Fruit fly (Drosophila melanogaster) whole organism, embryonic: ENCODE measurements around the gene Nmdar1.

Experiments
- Abd-B ChIP-seq: fragments of 200-800 bp; sonication (Bioruptor generic); optimal IDR thresholded peaks from 2 replicates; lab custom pipeline; 2018; ENCODE audit warnings: missing biosample characterization, mild to moderate bottlenecking, missing genetic modification characterization, moderate library complexity
- BtbVII ChIP-seq: fragments of 200-800 bp; sonication (Bioruptor generic); optimal IDR thresholded peaks from 3 replicates; lab custom pipeline; 2017; ENCODE audit warnings: missing biosample characterization, mild to moderate bottlenecking, missing genetic modification characterization
- CG1024 ChIP-seq: fragments of 200-800 bp; sonication (Bioruptor generic); IDR thresholded peaks from 2 replicates; pipeline ENCODE4 v1.3.6; 2022; ENCODE audit warnings: missing biosample characterization, missing genetic modification characterization
- CG10267 ChIP-seq: fragments of 200-800 bp; sonication (Bioruptor generic); optimal IDR thresholded peaks from 2 replicates; lab custom pipeline; 2018; ENCODE audit warnings: missing biosample characterization, mild to moderate bottlenecking, missing genetic modification characterization, moderate library complexity
- CG11247 ChIP-seq: fragments of 200-800 bp; sonication (Bioruptor generic); IDR thresholded peaks from 2 replicates; pipeline ENCODE4 v1.3.6; 2022; ENCODE audit warnings: missing biosample characterization, missing genetic modification characterization
- CG12942 ChIP-seq: fragments of 200-800 bp; sonication (Bioruptor generic); optimal IDR thresholded peaks from 3 replicates; lab custom pipeline; 2016; ENCODE audit warnings: missing biosample characterization, missing genetic modification characterization
- CG13296 ChIP-seq: fragments of 200-800 bp; sonication (Bioruptor generic); optimal IDR thresholded peaks from 3 replicates; lab custom pipeline; 2018; ENCODE audit warnings: missing biosample characterization, mild to moderate bottlenecking, missing genetic modification characterization
- CG15073 ChIP-seq: fragments of 200-800 bp; sonication (Bioruptor generic); optimal IDR thresholded peaks from 2 replicates; lab custom pipeline; 2016; ENCODE audit warnings: missing biosample characterization, missing genetic modification characterization
- CG15479 ChIP-seq: fragments of 200-800 bp; sonication (Bioruptor generic); optimal IDR thresholded peaks from 3 replicates; lab custom pipeline; 2019; ENCODE audit warnings: missing biosample characterization, mild to moderate bottlenecking, missing genetic modification characterization, moderate library complexity
- CG17361 ChIP-seq: fragments of 200-800 bp; sonication (Bioruptor generic); IDR thresholded peaks from 3 replicates; pipeline ENCODE4 v1.3.6; 2022; ENCODE audit warnings: missing biosample characterization, missing genetic modification characterization
- CG2129 ChIP-seq: fragments of 200-800 bp; sonication (Bioruptor generic); IDR thresholded peaks from 2 replicates; pipeline ENCODE4 v1.3.6; 2022; ENCODE audit warnings: missing biosample characterization, missing genetic modification characterization; ENCODE audit not compliant: partially characterized antibody
- CG2199 ChIP-seq: fragments of 200-800 bp; sonication (Bioruptor generic); IDR thresholded peaks from 3 replicates; pipeline ENCODE4 v1.3.6; 2022; ENCODE audit warnings: missing biosample characterization, missing genetic modification characterization
- CG3281 ChIP-seq: fragments of 200-800 bp; sonication (Bioruptor generic); optimal IDR thresholded peaks from 3 replicates; lab custom pipeline; 2017; ENCODE audit warnings: missing biosample characterization, mild to moderate bottlenecking, missing genetic modification characterization
- CG4424 ChIP-seq: fragments of 200-800 bp; sonication (Bioruptor generic); optimal IDR thresholded peaks from 3 replicates; lab custom pipeline; 2016; ENCODE audit warnings: missing biosample characterization, missing genetic modification characterization
- CG6813 ChIP-seq: fragments of 200-800 bp; sonication (Bioruptor generic); optimal IDR thresholded peaks from 2 replicates; lab custom pipeline; 2017; ENCODE audit warnings: missing biosample characterization, missing genetic modification characterization, mild to moderate bottlenecking, moderate library complexity, missing genetic modification reagents
- CG8478 ChIP-seq: fragments of >200 bp; optimal IDR thresholded peaks from 2 replicates; lab custom pipeline; 2018
- CG8765 ChIP-seq: fragments of 200-800 bp; sonication (Bioruptor generic); IDR thresholded peaks from 2 replicates; pipeline ENCODE4 v1.3.6; 2022; ENCODE audit warnings: missing biosample characterization, missing genetic modification characterization
- Dip2 ChIP-seq: fragments of 200-800 bp; sonication (Bioruptor generic); IDR thresholded peaks from 2 replicates; pipeline ENCODE4 v1.3.6; 2022; ENCODE audit warnings: missing biosample characterization, missing genetic modification characterization
- E2f1 ChIP-seq: fragments of 200-800 bp; sonication (Bioruptor generic); IDR thresholded peaks from 2 replicates; pipeline ENCODE4 v1.3.6; 2022; ENCODE audit warnings: missing biosample characterization, missing genetic modification characterization
- Gug ChIP-seq: fragments of 200-800 bp; sonication (Bioruptor generic); IDR thresholded peaks from 4 replicates; pipeline ENCODE4 v1.3.6; 2022; ENCODE audit warnings: missing biosample characterization, missing genetic modification characterization
- HLH4C ChIP-seq: fragments of 200-800 bp; sonication (Bioruptor generic); IDR thresholded peaks from 3 replicates; pipeline ENCODE4 v1.3.6; 2022; ENCODE audit warnings: missing biosample characterization, missing genetic modification characterization; ENCODE audit not compliant: partially characterized antibody
- Hmr ChIP-seq: fragments of 200-800 bp; sonication (Bioruptor generic); optimal IDR thresholded peaks from 3 replicates; lab custom pipeline; 2017; ENCODE audit warnings: mild to moderate bottlenecking, missing biosample characterization, missing genetic modification reagents, missing genetic modification characterization
- Lim3 ChIP-seq: fragments of 200-800 bp; sonication (Bioruptor generic); IDR thresholded peaks from 2 replicates; pipeline ENCODE4 v1.3.6; 2022; ENCODE audit warnings: missing biosample characterization, missing genetic modification characterization
- Nf-YC ChIP-seq: fragments of 200-800 bp; optimal IDR thresholded peaks from 3 replicates; lab custom pipeline; 2019; ENCODE audit warnings: missing biosample characterization, mild to moderate bottlenecking, missing genetic modification characterization, moderate library complexity
- Sry-δ ChIP-seq: fragments of 200-800 bp; sonication (Bioruptor generic); optimal IDR thresholded peaks from 2 replicates; lab custom pipeline; 2016; ENCODE audit warnings: missing biosample characterization, missing genetic modification characterization
- Tbp ChIP-seq: fragments of >200 bp; optimal IDR thresholded peaks from 2 replicates; lab custom pipeline; 2018; ENCODE audit warnings: missing biosample characterization, missing genetic modification characterization
- az2 ChIP-seq: fragments of 200-800 bp; sonication (Bioruptor generic); optimal IDR thresholded peaks from 3 replicates; lab custom pipeline; 2016; ENCODE audit warnings: missing biosample characterization, missing genetic modification characterization
- cad ChIP-seq: fragments of >200 bp; optimal IDR thresholded peaks from 2 replicates; lab custom pipeline; 2017; ENCODE audit warnings: missing biosample characterization, missing genetic modification characterization
- cas ChIP-seq: fragments of 200-800 bp; sonication (Bioruptor generic); IDR thresholded peaks from 2 replicates; pipeline ENCODE4 v1.3.6; 2022; ENCODE audit warnings: missing biosample characterization, missing genetic modification characterization
- caup ChIP-seq: fragments of 200-800 bp; sonication (Bioruptor generic); optimal IDR thresholded peaks from 3 replicates; lab custom pipeline; 2017; ENCODE audit warnings: missing biosample characterization, mild to moderate bottlenecking, missing genetic modification characterization, moderate library complexity; ENCODE audit not compliant: severe bottlenecking
- cg ChIP-seq: fragments of 200-800 bp; sonication (Bioruptor generic); optimal IDR thresholded peaks from 3 replicates; lab custom pipeline; 2019; ENCODE audit warnings: missing biosample characterization, mild to moderate bottlenecking, missing genetic modification characterization, moderate library complexity
- ci ChIP-seq: fragments of 200-800 bp; sonication (Bioruptor generic); IDR thresholded peaks from 3 replicates; pipeline ENCODE4 v1.3.6; 2022; ENCODE audit warnings: missing biosample characterization, missing genetic modification characterization
- crp ChIP-seq, 2 experiments: fragments of 200-800 bp; sonication (Bioruptor generic); optimal IDR thresholded peaks; 2 replicates in 1 of 2; 3 replicates in 1 of 2; lab custom pipeline; 2017; ENCODE audit warnings: missing biosample characterization in 2 of 2, missing genetic modification characterization in 2 of 2, mild to moderate bottlenecking in 1 of 2, moderate library complexity in 1 of 2
- danr ChIP-seq: fragments of 200-800 bp; sonication (Bioruptor generic); IDR thresholded peaks from 2 replicates; pipeline ENCODE4 v1.3.6; 2022; ENCODE audit warnings: missing biosample characterization, missing genetic modification characterization
- dmrt99B ChIP-seq: fragments of 200-800 bp; sonication (Bioruptor generic); optimal IDR thresholded peaks from 2 replicates; lab custom pipeline; 2018; ENCODE audit warnings: missing biosample characterization, mild to moderate bottlenecking, missing genetic modification characterization, moderate library complexity
- eve ChIP-seq, 2 experiments: fragments of >200 bp; optimal IDR thresholded peaks; 2 replicates each; lab custom pipeline; 2017; ENCODE audit warnings: missing biosample characterization in 2 of 2, missing genetic modification characterization in 2 of 2
- gcm ChIP-seq: fragments of 200-800 bp; sonication (Bioruptor generic); optimal IDR thresholded peaks from 2 replicates; lab custom pipeline; 2019; ENCODE audit warnings: missing biosample characterization, mild to moderate bottlenecking, missing genetic modification characterization, moderate library complexity
- gcm2 ChIP-seq: fragments of 200-800 bp; sonication (Bioruptor generic); optimal IDR thresholded peaks from 2 replicates; lab custom pipeline; 2016; ENCODE audit warnings: missing biosample characterization, missing genetic modification characterization
- hkb ChIP-seq, 2 experiments: fragments of 200-800 bp in 1 of 2; fragments of >200 bp in 1 of 2; sonication (Bioruptor generic) in 1 of 2; IDR thresholded peaks in 1 of 2; optimal IDR thresholded peaks in 1 of 2; 2 replicates each; pipeline versions ENCODE4 v1.3.6 to Lab custom; 2017 to 2022; ENCODE audit warnings: missing biosample characterization in 1 of 2, missing genetic modification characterization in 1 of 2
- p53 ChIP-seq: fragments of 200-800 bp; sonication (Bioruptor generic); optimal IDR thresholded peaks from 2 replicates; lab custom pipeline; 2016; ENCODE audit warnings: missing biosample characterization, missing genetic modification characterization
- pros ChIP-seq: fragments of 200-800 bp; sonication (Bioruptor generic); optimal IDR thresholded peaks from 3 replicates; lab custom pipeline; 2019; ENCODE audit warnings: missing biosample characterization, mild to moderate bottlenecking, missing genetic modification characterization, moderate library complexity
- psq ChIP-seq: fragments of 200-800 bp; sonication (Bioruptor generic); optimal IDR thresholded peaks from 2 replicates; lab custom pipeline; 2017; ENCODE audit warnings: missing biosample characterization, missing genetic modification characterization
- ranshi ChIP-seq: fragments of 200-800 bp; sonication (Bioruptor generic); IDR thresholded peaks from 2 replicates; pipeline ENCODE4 v1.3.6; 2022; ENCODE audit warnings: missing biosample characterization, missing genetic modification characterization
- ro ChIP-seq: fragments of 200-800 bp; sonication (Bioruptor generic); IDR thresholded peaks from 2 replicates; pipeline ENCODE4 v1.3.6; 2022; ENCODE audit warnings: missing biosample characterization, missing genetic modification characterization
- schlank ChIP-seq: fragments of 200-800 bp; sonication (Bioruptor generic); optimal IDR thresholded peaks from 2 replicates; lab custom pipeline; 2018; ENCODE audit warnings: missing biosample characterization, mild to moderate bottlenecking, missing genetic modification characterization
- stc ChIP-seq: fragments of 200-800 bp; sonication (Bioruptor generic); IDR thresholded peaks from 2 replicates; pipeline ENCODE4 v1.3.6; 2022; ENCODE audit warnings: missing biosample characterization, missing genetic modification characterization
- tx ChIP-seq: fragments of 200-800 bp; sonication (Bioruptor generic); optimal IDR thresholded peaks from 2 replicates; lab custom pipeline; 2016; ENCODE audit warnings: missing biosample characterization, missing genetic modification characterization
- usp ChIP-seq: fragments of >200 bp; optimal IDR thresholded peaks from 2 replicates; lab custom pipeline; 2017; ENCODE audit warnings: missing biosample characterization, missing genetic modification characterization
- zen2 ChIP-seq: fragments of 200-800 bp; sonication (Bioruptor generic); IDR thresholded peaks from 3 replicates; pipeline ENCODE4 v1.3.6; 2022; ENCODE audit warnings: missing biosample characterization, missing genetic modification characterization; ENCODE audit not compliant: partially characterized antibody

Nmdar1 gene

DNA sequence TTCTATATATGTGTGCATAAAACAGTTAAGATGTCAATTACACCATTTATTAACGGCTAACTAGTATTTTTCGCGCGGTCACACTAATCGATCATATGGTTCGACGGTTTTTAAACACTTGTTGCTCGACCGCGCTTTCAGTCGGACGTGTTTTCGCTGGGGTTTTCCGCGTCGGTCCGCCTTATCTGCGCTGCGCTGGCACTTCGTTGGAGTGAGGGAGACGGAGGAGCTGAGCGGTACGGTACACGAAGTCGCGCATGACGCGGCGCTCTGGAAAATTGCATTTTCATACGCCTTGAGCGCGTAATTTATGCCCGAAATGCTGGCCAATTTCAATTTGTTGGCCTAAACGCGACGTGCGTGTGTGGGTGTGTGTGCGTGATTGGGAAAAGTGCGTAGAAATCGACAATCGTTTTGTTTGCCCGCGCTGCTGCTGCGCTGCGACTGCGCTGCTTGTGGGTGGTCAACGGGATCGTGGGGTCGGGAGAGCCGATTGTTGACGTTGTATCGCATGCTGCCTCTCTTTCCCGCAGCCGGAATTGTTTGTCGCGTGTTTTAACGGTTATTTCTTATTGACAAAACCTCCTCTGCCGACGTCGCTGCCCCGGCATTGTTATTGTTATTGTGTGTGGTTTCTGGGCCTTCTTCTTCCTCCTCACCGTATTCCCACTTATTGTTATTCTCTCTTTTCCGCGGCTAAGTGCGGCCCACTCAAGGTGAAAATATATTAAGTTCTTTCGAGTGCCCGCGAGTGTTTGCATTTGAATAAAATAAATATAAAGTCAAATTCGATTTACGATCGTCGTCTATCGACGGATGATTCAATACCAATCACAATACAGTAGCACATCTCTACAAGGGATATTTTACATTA, 5.9 kb downstream of the Nmdar1 start, which contains the start of gene Itpr (continued):
- TF ChIP-seq CG11247 (GFP tag; lab: Robert Waterston, UW) (no peak), eve (GFP tag; optimal IDR thresholded peaks at IDR 0.05; lab: Kevin White, UChicago) (no peak), Lim3 (no peak), hkb (optimal IDR thresholded peaks at IDR 0.05; lab: Kevin White, UChicago) (no peak), hkb (GFP tag; IDR thresholded peaks at IDR 0.05; lab: Robert Waterston, UW) (peak; percentile 28), CG15479 (GFP tag; lab: Kevin White, UChicago) (peak; percentile 18), CG8765 (GFP tag; lab: Robert Waterston, UW) (no peak), stc (GFP tag; lab: Robert Waterston, UW) (0 out of 2 replicates have a peak, but pooled peaks have one; percentile 20), CG17361 (GFP tag; lab: Robert Waterston, UW) (0 out of 3 replicates have a peak, but pooled peaks have one; percentile 12), dmrt99B (tag; lab: Kevin White, UChicago) (no peak), az2 (GFP tag; lab: Kevin White, UChicago) (no peak), CG8478 (lab: Kevin White, UChicago) (peak; percentile 59), ro (GFP tag; lab: Robert Waterston, UW) (no peak), gcm (GFP tag; lab: Kevin White, UChicago) (no peak), zen2 (GFP tag; lab: Robert Waterston, UW) (no peak), gcm2 (GFP tag; lab: Kevin White, UChicago) (no peak), danr (GFP tag; lab: Robert Waterston, UW) (no peak), Abd-B (GFP tag; lab: Kevin White, UChicago) (no peak), Hmr (GFP tag; lab: Kevin White, UChicago) (no peak), CG6813 (GFP tag; lab: Kevin White, UChicago) (no peak), usp (GFP tag; lab: Kevin White, UChicago) (no peak), crp (GFP tag; optimal IDR thresholded peaks at IDR 0.05; lab: Kevin White, UChicago) (no peak), Dip2 (GFP tag; lab: Robert Waterston, UW) (no peak), CG3281 (no peak), caup (GFP tag; lab: Kevin White, UChicago) (peak; percentile 15), pros (GFP tag; lab: Kevin White, UChicago) (no peak), Sry-δ (GFP tag; lab: Kevin White, UChicago) (no peak), tx (GFP tag; lab: Kevin White, UChicago) (no peak), CG15073 (no peak), CG13296 (no peak), CG4424 (no peak), BtbVII (GFP tag; lab: Kevin White, UChicago) (peak; percentile 32), p53 (GFP tag; lab: Kevin White, UChicago) (no peak), Nf-YC (tag; lab: Kevin White, UChicago) (no peak), cas (GFP tag; lab: Robert Waterston, UW) (no peak), CG12942 (GFP tag; lab: Kevin White, UChicago) (no peak), cg (GFP tag; lab: Kevin White, UChicago) (peak; percentile 57), HLH4C (GFP tag; lab: Robert Waterston, UW) (no peak), Tbp (GFP tag; lab: Kevin White, UChicago) (no peak), E2f1 (GFP tag; lab: Robert Waterston, UW) (no peak), cad (GFP tag; lab: Kevin White, UChicago) (no peak), Gug (GFP tag; lab: Robert Waterston, UW) (no peak), CG10267 (tag; lab: Kevin White, UChicago) (no peak), CG2129 (GFP tag; lab: Robert Waterston, UW) (no peak), CG2199 (GFP tag; lab: Robert Waterston, UW) (no peak), schlank (tag; lab: Kevin White, UChicago) (no peak), CG1024 (GFP tag; lab: Robert Waterston, UW) (no peak), ci (GFP tag; lab: Robert Waterston, UW) (peak; percentile 62; the same call in 2 of the 3 replicates), ranshi (no peak; the same call in 1 of the 2 replicates), psq (GFP tag; lab: Kevin White, UChicago) (no peak)
